Worm (Caenorhabditis elegans) whole organism, L1 larva: ENCODE results near the gene cysl-3.

Source experiments
- alr-1 ChIP-seq: fragments of 200-800 bp; sonication (Bioruptor generic); optimal IDR thresholded peaks from 2 replicates; lab custom pipeline; 2018; ENCODE audit warnings: borderline replicate concordance, mild to moderate bottlenecking, missing genetic modification characterization, missing compliant biosample characterization
- aly-2 ChIP-seq: fragments of 150-350 bp; optimal IDR thresholded peaks from 2 replicates; lab custom pipeline; 2014; ENCODE audit warnings: missing biosample characterization, missing genetic modification characterization
- ama-1 ChIP-seq: fragments of 150-350 bp; optimal IDR thresholded peaks from 2 replicates; lab custom pipeline; 2014
- blmp-1 ChIP-seq: fragments of 150-350 bp; optimal IDR thresholded peaks from 2 replicates; lab custom pipeline; 2014; ENCODE audit warnings: missing biosample characterization, missing genetic modification characterization
- fos-1 ChIP-seq: fragments of 150-350 bp; optimal IDR thresholded peaks from 2 replicates; lab custom pipeline; 2014; ENCODE audit warnings: missing biosample characterization, missing genetic modification characterization
- lin-13 ChIP-seq: fragments of 150-350 bp; optimal IDR thresholded peaks from 2 replicates; lab custom pipeline; 2014; ENCODE audit warnings: missing biosample characterization, missing genetic modification reagents, missing genetic modification characterization
- mep-1 ChIP-seq: fragments of 150-350 bp; optimal IDR thresholded peaks from 2 replicates; lab custom pipeline; 2014; ENCODE audit warnings: missing biosample characterization, missing genetic modification characterization
- skn-1 ChIP-seq: fragments of 150-350 bp; optimal IDR thresholded peaks from 2 replicates; lab custom pipeline; 2014; ENCODE audit warnings: missing biosample characterization, missing genetic modification characterization
- xbp-1 ChIP-seq: sonication (generic microtip); optimal IDR thresholded peaks from 2 replicates; lab custom pipeline; 2016; ENCODE audit warnings: missing genetic modification characterization, missing compliant biosample characterization
- ztf-11 ChIP-seq, 2 experiments: sonication (generic microtip); optimal IDR thresholded peaks; 2 replicates each; lab custom pipeline; 2016 to 2017; ENCODE audit warnings: missing genetic modification characterization in 2 of 2, missing biosample characterization in 1 of 2, missing compliant biosample characterization in 1 of 2

- TF ChIP-seq blmp-1 (tag; lab: Kevin White, UChicago) (no peak), xbp-1 (tag; lab: Kevin White, UChicago) (no peak), fos-1 (no peak), lin-13 (GFP tag; lab: Kevin White, UChicago) (no peak), skn-1 (tag; lab: Kevin White, UChicago) (no peak), mep-1 (tag; lab: Kevin White, UChicago) (no peak), ama-1 (lab: Kevin White, UChicago) (no peak), aly-2 (no peak), alr-1 (no peak), ztf-11 (tag; optimal IDR thresholded peaks at IDR 0.05; lab: Kevin White, UChicago) (no peak)
Observed at ce11 chrV:3761829-3762228, 14.1 kb downstream of the cysl-3 start.
